Fruit fly (Drosophila melanogaster) whole organism, embryonic: ENCODE data around the gene CG2652.
A peak's percentile ranks its signal among the peaks of the same experiment; 100 is the strongest.

ENCODE experiments used
- CG10147 ChIP-seq: fragments of 200-800 bp; sonication (Bioruptor generic); optimal IDR thresholded peaks from 2 replicates; lab custom pipeline; 2019; ENCODE audit warnings: missing biosample characterization, mild to moderate bottlenecking, missing genetic modification characterization, moderate library complexity
- CG10366 ChIP-seq: fragments of 200-800 bp; sonication (Bioruptor generic); IDR thresholded peaks from 2 replicates; pipeline ENCODE4 v1.3.6; 2022; ENCODE audit warnings: missing biosample characterization, missing genetic modification characterization
- CG10959 ChIP-seq: fragments of 200-800 bp; sonication (Bioruptor generic); IDR thresholded peaks from 2 replicates; pipeline ENCODE4 v1.3.6; 2022; ENCODE audit warnings: missing biosample characterization, missing genetic modification characterization
- CG10979 ChIP-seq: fragments of 200-800 bp; sonication (Bioruptor generic); optimal IDR thresholded peaks from 2 replicates; lab custom pipeline; 2018; ENCODE audit warnings: missing biosample characterization, mild to moderate bottlenecking, missing genetic modification characterization, moderate library complexity
- CG11695 ChIP-seq: fragments of 200-800 bp; sonication (Bioruptor generic); IDR thresholded peaks from 3 replicates; pipeline ENCODE4 v1.3.6; 2022; ENCODE audit warnings: missing biosample characterization, missing genetic modification characterization
- CG14710 ChIP-seq: fragments of 200-800 bp; sonication (Bioruptor generic); optimal IDR thresholded peaks from 3 replicates; lab custom pipeline; 2019; ENCODE audit warnings: missing biosample characterization, mild to moderate bottlenecking, missing genetic modification characterization, moderate library complexity
- CG17186 ChIP-seq: fragments of 200-800 bp; sonication (Bioruptor generic); optimal IDR thresholded peaks from 3 replicates; lab custom pipeline; 2017; ENCODE audit warnings: missing biosample characterization, missing genetic modification reagents, missing genetic modification characterization
- CG30403 ChIP-seq: fragments of 200-800 bp; sonication (Bioruptor generic); optimal IDR thresholded peaks from 3 replicates; lab custom pipeline; 2016; ENCODE audit warnings: missing biosample characterization, missing genetic modification characterization
- CG31365 ChIP-seq: fragments of 200-800 bp; sonication (Bioruptor generic); optimal IDR thresholded peaks from 2 replicates; lab custom pipeline; 2018; ENCODE audit warnings: missing biosample characterization, mild to moderate bottlenecking, missing genetic modification characterization
- CG3163 ChIP-seq: fragments of 200-800 bp; sonication (Bioruptor generic); optimal IDR thresholded peaks from 3 replicates; lab custom pipeline; 2016; ENCODE audit warnings: missing biosample characterization, missing genetic modification characterization
- CG34376 ChIP-seq: fragments of 200-800 bp; sonication (Bioruptor generic); optimal IDR thresholded peaks from 2 replicates; lab custom pipeline; 2018; ENCODE audit warnings: missing biosample characterization, mild to moderate bottlenecking, missing genetic modification characterization
- CG3847 ChIP-seq: fragments of 200-800 bp; sonication (Bioruptor generic); IDR thresholded peaks from 2 replicates; pipeline ENCODE4 v1.3.6; 2022; ENCODE audit warnings: missing biosample characterization, missing genetic modification characterization
- CG42726 ChIP-seq: fragments of 200-800 bp; sonication (Bioruptor generic); IDR thresholded peaks from 2 replicates; pipeline ENCODE4 v1.3.6; 2022; ENCODE audit warnings: missing biosample characterization, missing genetic modification characterization; ENCODE audit not compliant: partially characterized antibody
- CG6689 ChIP-seq: fragments of 200-800 bp; sonication (Bioruptor generic); IDR thresholded peaks from 2 replicates; pipeline ENCODE4 v1.3.6; 2022; ENCODE audit warnings: missing biosample characterization, missing genetic modification characterization
- CG7372 ChIP-seq: fragments of 200-800 bp; sonication (Bioruptor generic); IDR thresholded peaks from 2 replicates; pipeline ENCODE4 v1.3.6; 2022; ENCODE audit warnings: missing biosample characterization, missing genetic modification characterization
- CG7745 ChIP-seq: fragments of 200-800 bp; sonication (Bioruptor generic); optimal IDR thresholded peaks from 2 replicates; lab custom pipeline; 2018; ENCODE audit warnings: missing biosample characterization, mild to moderate bottlenecking, missing genetic modification characterization, moderate library complexity
- CoRest ChIP-seq: fragments of 200-800 bp; sonication (Bioruptor generic); optimal IDR thresholded peaks from 3 replicates; lab custom pipeline; 2018; ENCODE audit warnings: missing biosample characterization, mild to moderate bottlenecking, missing genetic modification characterization, moderate library complexity
- Dad ChIP-seq: fragments of 200-800 bp; sonication (Bioruptor generic); optimal IDR thresholded peaks from 3 replicates; lab custom pipeline; 2016; ENCODE audit warnings: missing biosample characterization, missing genetic modification characterization
- Dref ChIP-seq: fragments of 200-800 bp; sonication (Bioruptor generic); IDR thresholded peaks from 2 replicates; pipeline ENCODE4 v1.3.6; 2022; ENCODE audit warnings: missing biosample characterization, missing genetic modification characterization
- Elba2 ChIP-seq: fragments of 200-800 bp; sonication (Bioruptor generic); optimal IDR thresholded peaks from 3 replicates; lab custom pipeline; 2016; ENCODE audit warnings: missing biosample characterization, missing genetic modification characterization
- Gsc ChIP-seq: fragments of 200-800 bp; sonication (Bioruptor generic); IDR thresholded peaks from 2 replicates; pipeline ENCODE4 v1.3.6; 2022; ENCODE audit warnings: missing biosample characterization, missing genetic modification characterization
- H15 ChIP-seq: fragments of 200-800 bp; sonication (Bioruptor generic); IDR thresholded peaks from 3 replicates; pipeline ENCODE4 v1.3.6; 2022; ENCODE audit warnings: missing biosample characterization, missing genetic modification characterization
- HLH54F ChIP-seq: fragments of 200-800 bp; sonication (Bioruptor generic); optimal IDR thresholded peaks from 3 replicates; lab custom pipeline; 2016; ENCODE audit warnings: missing biosample characterization, missing genetic modification characterization
- HmgD ChIP-seq: fragments of 200-800 bp; sonication (Bioruptor generic); optimal IDR thresholded peaks from 3 replicates; lab custom pipeline; 2016; ENCODE audit warnings: missing biosample characterization, missing genetic modification characterization
- Hmx ChIP-seq: fragments of 200-800 bp; sonication (Bioruptor generic); optimal IDR thresholded peaks from 2 replicates; lab custom pipeline; 2016; ENCODE audit warnings: missing biosample characterization, missing genetic modification characterization
- Hr51 ChIP-seq, 2 experiments: fragments of 200-800 bp; sonication (Bioruptor generic); optimal IDR thresholded peaks; 2 replicates in 1 of 2; 3 replicates in 1 of 2; lab custom pipeline; 2016 to 2018; ENCODE audit warnings: missing biosample characterization in 2 of 2, missing genetic modification characterization in 2 of 2, mild to moderate bottlenecking in 1 of 2, moderate library complexity in 1 of 2
- Jarid2 ChIP-seq: fragments of 200-800 bp; sonication (Bioruptor generic); optimal IDR thresholded peaks from 3 replicates; lab custom pipeline; 2017; ENCODE audit warnings: mild to moderate bottlenecking, missing biosample characterization, missing genetic modification reagents, missing genetic modification characterization
- Med ChIP-seq: fragments of 200-800 bp; sonication (Bioruptor generic); peaks from one replicate; lab custom pipeline; 2016; ENCODE audit warnings: missing biosample characterization, missing genetic modification characterization, mild to moderate bottlenecking, inconsistent platforms, moderate library complexity
- Pdp1 ChIP-seq, 2 experiments: fragments of 200-800 bp; sonication (Bioruptor generic); optimal IDR thresholded peaks; 3 replicates each; lab custom pipeline; 2016; ENCODE audit warnings: missing biosample characterization in 2 of 2, missing genetic modification characterization in 2 of 2, mild to moderate bottlenecking in 1 of 2, moderate library complexity in 1 of 2
- Xrp1 ChIP-seq: fragments of 200-800 bp; sonication (Bioruptor generic); IDR thresholded peaks from 2 replicates; pipeline ENCODE4 v1.3.6; 2022; ENCODE audit warnings: missing biosample characterization, missing genetic modification characterization
- caup ChIP-seq: fragments of 200-800 bp; sonication (Bioruptor generic); optimal IDR thresholded peaks from 3 replicates; lab custom pipeline; 2017; ENCODE audit warnings: missing biosample characterization, mild to moderate bottlenecking, missing genetic modification characterization, moderate library complexity; ENCODE audit not compliant: severe bottlenecking
- croc ChIP-seq: fragments of 200-800 bp; sonication (Bioruptor generic); conservative IDR thresholded peaks from 3 replicates; pipeline ENCODE4 v1.3.6; 2022; ENCODE audit warnings: missing biosample characterization, missing genetic modification characterization
- dan ChIP-seq: fragments of 200-800 bp; sonication (Bioruptor generic); IDR thresholded peaks from 2 replicates; pipeline ENCODE4 v1.3.6; 2022; ENCODE audit warnings: missing biosample characterization, missing genetic modification characterization
- dmrt11E ChIP-seq: fragments of 200-800 bp; sonication (Bioruptor generic); optimal IDR thresholded peaks from 3 replicates; lab custom pipeline; 2018; ENCODE audit warnings: missing biosample characterization, mild to moderate bottlenecking, missing genetic modification characterization, moderate library complexity
- gcm2 ChIP-seq: fragments of 200-800 bp; sonication (Bioruptor generic); optimal IDR thresholded peaks from 2 replicates; lab custom pipeline; 2016; ENCODE audit warnings: missing biosample characterization, missing genetic modification characterization
- h ChIP-seq: fragments of >200 bp; optimal IDR thresholded peaks from 2 replicates; lab custom pipeline; 2017
- inv ChIP-seq: fragments of 200-800 bp; sonication (Bioruptor generic); IDR thresholded peaks from 2 replicates; pipeline ENCODE4 v1.3.6; 2022; ENCODE audit warnings: missing biosample characterization, missing genetic modification characterization; ENCODE audit not compliant: partially characterized antibody
- lbe ChIP-seq: fragments of 200-800 bp; sonication (Bioruptor generic); optimal IDR thresholded peaks from 2 replicates; lab custom pipeline; 2016; ENCODE audit warnings: missing biosample characterization, mild to moderate bottlenecking, missing genetic modification characterization
- lmd ChIP-seq: fragments of 200-800 bp; sonication (Bioruptor generic); IDR thresholded peaks from 2 replicates; pipeline ENCODE4 v1.3.6; 2022; ENCODE audit warnings: missing biosample characterization, missing genetic modification characterization
- nau ChIP-seq: fragments of 200-800 bp; sonication (Bioruptor generic); optimal IDR thresholded peaks from 3 replicates; lab custom pipeline; 2017; ENCODE audit warnings: missing biosample characterization, mild to moderate bottlenecking, missing genetic modification characterization, missing genetic modification reagents
- nmo ChIP-seq: fragments of 200-800 bp; sonication (Bioruptor generic); optimal IDR thresholded peaks from 2 replicates; lab custom pipeline; 2018; ENCODE audit warnings: missing biosample characterization, mild to moderate bottlenecking, missing genetic modification characterization, moderate library complexity
- odd ChIP-seq: fragments of 200-800 bp; sonication (Bioruptor generic); optimal IDR thresholded peaks from 2 replicates; lab custom pipeline; 2017; ENCODE audit warnings: missing biosample characterization, mild to moderate bottlenecking, missing genetic modification characterization
- phol ChIP-seq: fragments of 200-800 bp; sonication (Bioruptor generic); optimal IDR thresholded peaks from 3 replicates; lab custom pipeline; 2018; ENCODE audit warnings: missing biosample characterization, mild to moderate bottlenecking, missing genetic modification characterization, moderate library complexity
- repo ChIP-seq: fragments of 200-800 bp; sonication (Bioruptor generic); optimal IDR thresholded peaks from 2 replicates; lab custom pipeline; 2016; ENCODE audit warnings: missing biosample characterization, missing genetic modification characterization
- row ChIP-seq: fragments of 200-800 bp; sonication (Bioruptor generic); IDR thresholded peaks from 3 replicates; pipeline ENCODE4 v1.3.6; 2022; ENCODE audit warnings: missing biosample characterization, missing genetic modification characterization
- stwl ChIP-seq: fragments of 200-800 bp; sonication (Bioruptor generic); optimal IDR thresholded peaks from 3 replicates; lab custom pipeline; 2018; ENCODE audit warnings: missing biosample characterization, mild to moderate bottlenecking, missing genetic modification characterization, moderate library complexity
- tap ChIP-seq: fragments of 200-800 bp; optimal IDR thresholded peaks from 3 replicates; lab custom pipeline; 2019; ENCODE audit warnings: missing biosample characterization, mild to moderate bottlenecking, missing genetic modification characterization, moderate library complexity
- tin ChIP-seq: fragments of 200-800 bp; sonication (Bioruptor generic); optimal IDR thresholded peaks from 3 replicates; lab custom pipeline; 2016; ENCODE audit warnings: missing biosample characterization, missing genetic modification characterization
- tna ChIP-seq: fragments of 200-800 bp; sonication (Bioruptor generic); IDR thresholded peaks from 2 replicates; pipeline ENCODE4 v1.3.6; 2022; ENCODE audit warnings: missing biosample characterization, missing genetic modification characterization; ENCODE audit not compliant: partially characterized antibody
- unc-4 ChIP-seq: fragments of 200-800 bp; sonication (Bioruptor generic); IDR thresholded peaks from 2 replicates; pipeline ENCODE4 v1.3.6; 2022; ENCODE audit warnings: missing biosample characterization, missing genetic modification characterization; ENCODE audit not compliant: partially characterized antibody
- usp ChIP-seq: fragments of >200 bp; optimal IDR thresholded peaks from 2 replicates; lab custom pipeline; 2017; ENCODE audit warnings: missing biosample characterization, missing genetic modification characterization

Gene CG2652

dm6 chrX:2713776-2714175 lies 31.0 kb upstream of the CG2652 start, which contains the start of the genes CG2685 and CG2694 (continued):
- no peak for TF ChIP-seq Hr51 (GFP tag; optimal IDR thresholded peaks at IDR 0.05; lab: Kevin White, UChicago)
- no peak for TF ChIP-seq HLH54F (GFP tag; lab: Kevin White, UChicago)
- no peak for TF ChIP-seq dmrt11E
- no peak for TF ChIP-seq dan (GFP tag; lab: Robert Waterston, UW)
- no peak for TF ChIP-seq CG10959
- no peak for TF ChIP-seq CG31365
- no peak for TF ChIP-seq CG34376
- TF ChIP-seq HmgD (GFP tag; lab: Kevin White, UChicago), result no peak
- TF ChIP-seq CG6689 (GFP tag; lab: Robert Waterston, UW), result no peak
- no peak for TF ChIP-seq h
- TF ChIP-seq CG11695 (GFP tag; lab: Robert Waterston, UW), result no peak
- no peak for TF ChIP-seq tap (tag; lab: Kevin White, UChicago)
- TF ChIP-seq CG7745 (tag; lab: Kevin White, UChicago), result no peak
- TF ChIP-seq repo (GFP tag; lab: Kevin White, UChicago), result no peak
- TF ChIP-seq stwl (tag; lab: Kevin White, UChicago), result peak; percentile 68
- TF ChIP-seq usp, result no peak
- TF ChIP-seq odd, result no peak
- no peak for TF ChIP-seq Dad (GFP tag; lab: Kevin White, UChicago)
- peak; percentile 44; the same call in 1 of the 2 replicates for TF ChIP-seq CG42726 (GFP tag; lab: Robert Waterston, UW)
- TF ChIP-seq H15, result no peak
- no peak for TF ChIP-seq CG17186 (GFP tag; lab: Kevin White, UChicago)
- TF ChIP-seq CG3163, result no peak
- TF ChIP-seq lmd (GFP tag; lab: Robert Waterston, UW), result no peak
- peak; percentile 49; the same call in 1 of the 2 replicates for TF ChIP-seq CG3847 (GFP tag; lab: Robert Waterston, UW)
- TF ChIP-seq CG30403 (GFP tag; lab: Kevin White, UChicago), result peak; percentile 7
- TF ChIP-seq CG14710 (tag; lab: Kevin White, UChicago), result peak; percentile 13
- peak; percentile 90 for TF ChIP-seq Dref (GFP tag; lab: Robert Waterston, UW)
- peak; percentile 10 for TF ChIP-seq nmo (GFP tag; lab: Kevin White, UChicago)
- peak; percentile 5 for TF ChIP-seq phol
- TF ChIP-seq CG7372, result no peak
- no peak for TF ChIP-seq CG10366 (GFP tag; lab: Robert Waterston, UW)
- peak; percentile 65 for TF ChIP-seq row
- no peak for TF ChIP-seq Gsc
- peak; percentile 75 for TF ChIP-seq unc-4
- TF ChIP-seq inv, result peak; percentile 64
- TF ChIP-seq lbe (GFP tag; lab: Kevin White, UChicago), result no peak
- no peak for TF ChIP-seq tin
- TF ChIP-seq gcm2 (GFP tag; lab: Kevin White, UChicago), result no peak
- no peak for TF ChIP-seq CG10147 (GFP tag; lab: Kevin White, UChicago)
- TF ChIP-seq Hmx, result no peak
- no peak for TF ChIP-seq Jarid2 (GFP tag; lab: Kevin White, UChicago)
- TF ChIP-seq nau, result no peak
- TF ChIP-seq caup, result no peak
- TF ChIP-seq Elba2 (GFP tag; lab: Kevin White, UChicago), result no peak
- TF ChIP-seq tna (GFP tag; lab: Robert Waterston, UW), result peak; percentile 60
- TF ChIP-seq Med (GFP tag; lab: Kevin White, UChicago), result peak; percentile 71
- peak; percentile 18 for TF ChIP-seq CoRest
- TF ChIP-seq Pdp1 (GFP tag; optimal IDR thresholded peaks at IDR 0.05; lab: Kevin White, UChicago), result no peak
- TF ChIP-seq Xrp1 (GFP tag; lab: Robert Waterston, UW), result 0 out of 2 replicates have a peak, but pooled peaks have one; percentile 7
- TF ChIP-seq CG10979, result no peak
- TF ChIP-seq croc (GFP tag; lab: Robert Waterston, UW), result no peak
